Worm (Caenorhabditis elegans) whole organism, mixed stage, embryonic: ENCODE measurements around the gene clec-63.

Experiments used
- blmp-1 ChIP-seq: fragments of 150-350 bp; optimal IDR thresholded peaks from 2 replicates; lab custom pipeline; 2014; ENCODE audit warnings: missing biosample characterization, missing genetic modification characterization
- nhr-76 ChIP-seq: sonication (generic microtip); optimal IDR thresholded peaks from 2 replicates; lab custom pipeline; 2017; ENCODE audit warnings: missing biosample characterization, missing genetic modification characterization
- snpc-4 ChIP-seq: fragments of 150-350 bp; optimal IDR thresholded peaks from 2 replicates; lab custom pipeline; 2014; ENCODE audit warnings: missing biosample characterization, missing genetic modification characterization

ce11 chrII:12923225-12923624 lies 27.8 kb downstream of the clec-63 start:
- TF ChIP-seq nhr-76 (tag; lab: Kevin White, UChicago) (no peak), snpc-4 (tag; lab: Kevin White, UChicago) (no peak), blmp-1 (tag; lab: Kevin White, UChicago) (no peak)
